Fruit fly (Drosophila melanogaster): Measurements from ENCODE around the gene CG11267.

The CG11267 gene

DNA sequence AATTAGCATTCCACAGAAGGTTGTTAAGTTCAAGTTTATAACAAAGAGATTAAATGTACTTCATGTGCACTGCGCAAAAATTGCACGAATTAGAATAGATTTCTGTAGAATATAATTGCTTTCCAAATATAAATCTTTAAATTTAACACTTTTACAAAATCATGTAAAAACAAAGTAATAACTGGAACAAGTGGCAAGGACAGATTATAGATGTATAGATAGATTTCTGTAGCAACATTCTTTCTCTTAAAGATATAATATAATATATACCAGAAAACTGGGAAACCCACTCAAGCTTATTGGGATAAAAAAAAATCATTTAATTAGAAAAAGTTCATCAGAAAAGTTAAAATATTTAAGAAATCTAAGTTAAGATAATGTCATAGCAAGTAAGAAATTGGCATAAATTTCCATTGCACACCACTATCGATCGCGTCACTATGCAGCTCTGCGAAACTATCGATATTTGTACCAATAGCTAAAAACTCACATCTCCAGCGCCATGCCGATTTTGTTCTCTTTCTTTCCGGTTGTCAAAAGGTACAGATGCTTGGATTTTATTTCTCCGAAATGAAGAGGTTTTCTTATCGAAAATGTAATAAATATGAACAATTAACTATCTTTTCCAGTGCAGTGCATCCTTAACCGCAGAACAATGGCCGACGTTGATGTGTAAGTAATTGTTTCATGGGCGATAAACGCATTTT is 7.2 kb downstream of the CG11267 start, which contains the start of gene RpS12:
Gene RpS12, plus strand, starts transcription at position 499 of the 707 bp plus-strand sequence.
- TF ChIP-seq CG12768 (GFP tag; optimal IDR thresholded peaks at IDR 0.05) (peak; percentile 70), CG11617 (GFP tag; optimal IDR thresholded peaks at IDR 0.05) (peak; percentile 83), cnc (optimal IDR thresholded peaks at IDR 0.05) (no peak), CG14711 (tag; optimal IDR thresholded peaks at IDR 0.05) (no peak), Hr96 (GFP tag; optimal IDR thresholded peaks at IDR 0.05) (peak; percentile 86), bab1 (GFP tag; optimal IDR thresholded peaks at IDR 0.05) (peak; percentile 64), CG7101 (tag; optimal IDR thresholded peaks at IDR 0.05) (peak; percentile 81), toe (GFP tag; optimal IDR thresholded peaks at IDR 0.05) (peak; percentile 81), pad (GFP tag; optimal IDR thresholded peaks at IDR 0.05) (peak; percentile 58), Crg-1 (GFP tag; optimal IDR thresholded peaks at IDR 0.05) (peak; percentile 57), tj (GFP tag; optimal IDR thresholded peaks at IDR 0.05) (peak; percentile 56), CG33017 (tag; optimal IDR thresholded peaks at IDR 0.05) (peak; percentile 61), cic (GFP tag; optimal IDR thresholded peaks at IDR 0.05) (no peak), ovo (GFP tag; optimal IDR thresholded peaks at IDR 0.05) (peak; percentile 77), Clk (GFP tag; optimal IDR thresholded peaks at IDR 0.05) (peak; percentile 67), CG7045 (GFP tag; optimal IDR thresholded peaks at IDR 0.05) (peak; percentile 80), CG5204 (GFP tag; optimal IDR thresholded peaks at IDR 0.05) (peak; percentile 78), CG1620 (GFP tag; optimal IDR thresholded peaks at IDR 0.05) (peak; percentile 92), kay (GFP tag; ENCODE audit: borderline replicate concordance) (peak; percentile 86), Mnt (GFP tag; optimal IDR thresholded peaks at IDR 0.05) (peak; percentile 82)

DNA sequence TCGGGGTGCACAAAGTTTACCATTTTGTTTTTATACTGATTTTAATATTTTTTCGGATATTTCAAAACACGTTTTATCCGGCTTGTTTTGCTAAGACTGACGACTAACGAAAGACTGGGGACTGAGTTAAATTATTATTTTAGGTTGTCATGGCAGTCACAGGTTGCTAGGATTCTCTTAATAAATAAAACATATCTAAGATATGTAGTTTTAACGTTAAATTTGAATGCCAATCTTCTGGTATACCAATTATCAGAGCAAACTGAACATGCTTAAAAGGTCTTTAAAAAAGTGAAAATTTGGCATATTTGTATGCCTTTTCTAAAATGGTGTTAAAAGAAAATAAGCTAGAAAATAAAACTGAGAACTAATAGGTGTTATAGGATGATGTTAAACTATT is 10.5 kb downstream of the CG11267 start, which contains the start of gene Zmynd10:
Gene Zmynd10, minus strand, starts transcription at position 101 of the 400 bp plus-strand sequence.
- TF ChIP-seq CG7045 (GFP tag; optimal IDR thresholded peaks at IDR 0.05) = no peak
- no peak for TF ChIP-seq ovo (GFP tag; optimal IDR thresholded peaks at IDR 0.05)
- TF ChIP-seq kay (GFP tag; ENCODE audit: borderline replicate concordance) = peak; percentile 43
- no peak for TF ChIP-seq CG5204 (GFP tag; optimal IDR thresholded peaks at IDR 0.05)

dm6 chr3L:13026872-13027271 is 11.0 kb downstream of the CG11267 start:
- TF ChIP-seq toe (GFP tag; optimal IDR thresholded peaks at IDR 0.05) = no peak
- no peak for TF ChIP-seq pad (GFP tag; optimal IDR thresholded peaks at IDR 0.05)
- no peak for TF ChIP-seq ovo (GFP tag; optimal IDR thresholded peaks at IDR 0.05)
- no peak for TF ChIP-seq kay (GFP tag; ENCODE audit: borderline replicate concordance)
- TF ChIP-seq Hr96 (GFP tag; optimal IDR thresholded peaks at IDR 0.05) = no peak
- no peak for TF ChIP-seq CG11617 (GFP tag; optimal IDR thresholded peaks at IDR 0.05)
- no peak for TF ChIP-seq CG5204 (GFP tag; optimal IDR thresholded peaks at IDR 0.05)
- no peak for TF ChIP-seq tj (GFP tag; optimal IDR thresholded peaks at IDR 0.05)

- no peak for TF ChIP-seq Hr96 (GFP tag; optimal IDR thresholded peaks at IDR 0.05)
- no peak for TF ChIP-seq bab1 (GFP tag; optimal IDR thresholded peaks at IDR 0.05)
- TF ChIP-seq toe (GFP tag; optimal IDR thresholded peaks at IDR 0.05) = no peak
- TF ChIP-seq CG1620 (GFP tag; optimal IDR thresholded peaks at IDR 0.05) = no peak
- TF ChIP-seq ovo (GFP tag; optimal IDR thresholded peaks at IDR 0.05) = no peak
- TF ChIP-seq CG7045 (GFP tag; optimal IDR thresholded peaks at IDR 0.05) = no peak
- TF ChIP-seq cnc (optimal IDR thresholded peaks at IDR 0.05) = no peak
- TF ChIP-seq CG7101 (tag; optimal IDR thresholded peaks at IDR 0.05) = no peak
- TF ChIP-seq tj (GFP tag; optimal IDR thresholded peaks at IDR 0.05) = no peak
- no peak for TF ChIP-seq CG33017 (tag; optimal IDR thresholded peaks at IDR 0.05)
- no peak for TF ChIP-seq CG5204 (GFP tag; optimal IDR thresholded peaks at IDR 0.05)
- TF ChIP-seq CG11617 (GFP tag; optimal IDR thresholded peaks at IDR 0.05) = no peak
- TF ChIP-seq CG14711 (tag; optimal IDR thresholded peaks at IDR 0.05) = no peak
- TF ChIP-seq Clk (GFP tag; optimal IDR thresholded peaks at IDR 0.05) = no peak
- no peak for TF ChIP-seq CG12768 (GFP tag; optimal IDR thresholded peaks at IDR 0.05)
Observed at dm6 chr3L:13027333-13027732, 11.5 kb downstream of the CG11267 start.

DNA sequence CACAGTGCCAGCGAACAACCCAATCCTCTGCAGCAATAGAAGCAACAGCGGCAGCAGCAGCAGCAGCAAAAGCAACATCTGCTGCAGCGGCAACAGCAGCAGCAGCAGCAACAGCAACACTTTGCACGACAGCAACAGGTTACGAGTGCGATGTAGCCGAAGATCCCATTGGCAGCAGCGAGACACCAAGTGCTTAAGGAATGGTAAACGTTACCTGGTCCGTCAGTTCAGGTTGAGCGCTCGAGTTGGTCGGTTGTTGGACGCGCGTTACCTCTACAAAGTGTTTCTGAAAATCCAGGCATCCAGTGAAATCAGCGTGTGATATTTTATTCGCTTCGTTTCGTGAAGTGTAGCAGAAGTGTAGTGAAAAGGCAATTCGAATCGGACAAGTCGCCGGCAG is 12.9 kb downstream of the CG11267 start, which contains the start of gene CG17672:
Gene CG17672, plus strand, starts transcription at position 223 of the 400 bp plus-strand sequence.
- TF ChIP-seq ovo (GFP tag; optimal IDR thresholded peaks at IDR 0.05) (no peak), CG33017 (tag; optimal IDR thresholded peaks at IDR 0.05) (no peak), pad (GFP tag; optimal IDR thresholded peaks at IDR 0.05) (no peak), CG12768 (GFP tag; optimal IDR thresholded peaks at IDR 0.05) (no peak), kay (GFP tag; ENCODE audit: borderline replicate concordance) (no peak), CG11617 (GFP tag; optimal IDR thresholded peaks at IDR 0.05) (no peak), CG7045 (GFP tag; optimal IDR thresholded peaks at IDR 0.05) (no peak), tj (GFP tag; optimal IDR thresholded peaks at IDR 0.05) (no peak), CG1620 (GFP tag; optimal IDR thresholded peaks at IDR 0.05) (no peak), Hr96 (GFP tag; optimal IDR thresholded peaks at IDR 0.05) (no peak), toe (GFP tag; optimal IDR thresholded peaks at IDR 0.05) (no peak), Crg-1 (GFP tag; optimal IDR thresholded peaks at IDR 0.05) (no peak), CG14711 (tag; optimal IDR thresholded peaks at IDR 0.05) (no peak), bab1 (GFP tag; optimal IDR thresholded peaks at IDR 0.05) (no peak), cic (GFP tag; optimal IDR thresholded peaks at IDR 0.05) (no peak), Clk (GFP tag; optimal IDR thresholded peaks at IDR 0.05) (no peak), CG7101 (tag; optimal IDR thresholded peaks at IDR 0.05) (no peak), CG5204 (GFP tag; optimal IDR thresholded peaks at IDR 0.05) (no peak), cnc (optimal IDR thresholded peaks at IDR 0.05) (no peak)

- TF ChIP-seq CG14711 (tag; optimal IDR thresholded peaks at IDR 0.05) (no peak), ovo (GFP tag; optimal IDR thresholded peaks at IDR 0.05) (no peak), CG12768 (GFP tag; optimal IDR thresholded peaks at IDR 0.05) (no peak), Clk (GFP tag; optimal IDR thresholded peaks at IDR 0.05) (no peak), bab1 (GFP tag; optimal IDR thresholded peaks at IDR 0.05) (peak; percentile 36), tj (GFP tag; optimal IDR thresholded peaks at IDR 0.05) (peak; percentile 90), cic (GFP tag; optimal IDR thresholded peaks at IDR 0.05) (no peak), pad (GFP tag; optimal IDR thresholded peaks at IDR 0.05) (no peak), CG1620 (GFP tag; optimal IDR thresholded peaks at IDR 0.05) (no peak), CG7045 (GFP tag; optimal IDR thresholded peaks at IDR 0.05) (no peak), CG5204 (GFP tag; optimal IDR thresholded peaks at IDR 0.05) (no peak), Hr96 (GFP tag; optimal IDR thresholded peaks at IDR 0.05) (no peak)
Observed at dm6 chr3L:13030055-13030634, 14.3 kb downstream of the CG11267 start.
